Fruit fly (Drosophila melanogaster): ENCODE results near the gene CG31278.

- TF ChIP-seq psq (optimal IDR thresholded peaks at IDR 0.05) (no peak), insv (optimal IDR thresholded peaks at IDR 0.05) (no peak), ttk (optimal IDR thresholded peaks at IDR 0.05) (no peak), Myc (optimal IDR thresholded peaks at IDR 0.05) (no peak), Sin3A (optimal IDR thresholded peaks at IDR 0.05) (no peak), h (optimal IDR thresholded peaks at IDR 0.05) (no peak)
Measured at dm6 chr3R:10688835-10689234, 19.3 kb downstream of the CG31278 start.

All from Kc167 (cell line).